Worm (Caenorhabditis elegans): ENCODE results near the gene clc-5.

DNA sequence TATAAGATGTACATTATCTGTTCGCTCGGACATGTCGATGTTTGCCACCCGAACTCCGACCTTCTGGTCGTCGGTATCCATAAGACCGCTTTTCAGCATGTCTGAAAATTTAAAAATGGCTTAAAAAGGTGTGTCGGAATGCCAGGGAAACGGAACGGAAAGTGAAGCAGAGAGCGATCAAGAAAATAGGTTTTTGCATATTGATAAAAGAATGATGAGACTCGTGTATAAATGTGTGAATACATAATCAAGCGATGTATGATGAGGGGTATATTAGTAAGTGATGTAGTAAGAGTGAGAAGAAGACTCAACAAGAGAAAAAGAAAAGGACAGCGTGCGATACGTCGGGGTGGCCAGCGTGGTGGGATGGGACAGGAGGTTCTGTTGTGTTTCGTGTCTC lies 9.1 kb downstream of the clc-5 start, which contains the start of gene acl-12:
- no peak for TF ChIP-seq lin-26 (GFP tag; IDR thresholded peaks at IDR 0.05)
- TF ChIP-seq sea-2 (GFP tag; IDR thresholded peaks at IDR 0.05) = no peak

Data from whole organism, young adult.